Worm (Caenorhabditis elegans) whole organism, L4 larva: ENCODE measurements around the gene T23B12.11.
A peak's percentile ranks its signal among the peaks of the same experiment; 100 is the strongest.

Experiments used
- D1046.2 ChIP-seq: fragments of 200-800 bp; sonication (Bioruptor generic); IDR thresholded peaks from 2 replicates; pipeline ENCODE4 v1.3.6; 2022; ENCODE audit warnings: missing genetic modification characterization, missing compliant biosample characterization
- F26F4.8 ChIP-seq: fragments of 200-800 bp; sonication (Bioruptor generic); conservative IDR thresholded peaks from 2 replicates; pipeline ENCODE4 v1.3.6; 2022; ENCODE audit warnings: missing genetic modification characterization, missing compliant biosample characterization
- F37D6.2 ChIP-seq: sonication (generic microtip); optimal IDR thresholded peaks from 2 replicates; lab custom pipeline; 2016; ENCODE audit warnings: mild to moderate bottlenecking, missing genetic modification characterization, missing compliant biosample characterization
- R02D3.7 ChIP-seq: fragments of 150-350 bp; sonication (generic microtip); optimal IDR thresholded peaks from 3 replicates; lab custom pipeline; 2014; ENCODE audit warnings: missing biosample characterization, missing genetic modification characterization
- T20F7.1 ChIP-seq: fragments of 200-800 bp; sonication (Bioruptor generic); optimal IDR thresholded peaks from 2 replicates; lab custom pipeline; 2018; ENCODE audit warnings: mild to moderate bottlenecking, missing genetic modification characterization, missing compliant biosample characterization
- Y105C5A.15 ChIP-seq: fragments of 200-800 bp; sonication (Bioruptor generic); IDR thresholded peaks from 2 replicates; pipeline ENCODE4 v1.3.6; 2022; ENCODE audit warnings: missing genetic modification characterization, missing compliant biosample characterization
- ZK546.5 ChIP-seq, 2 experiments: sonication (generic microtip); optimal IDR thresholded peaks; 2 replicates each; lab custom pipeline; 2017; ENCODE audit warnings: missing biosample characterization in 2 of 2, missing genetic modification characterization in 2 of 2
- aha-1 ChIP-seq: fragments of 150-350 bp; peaks from one replicate; lab custom pipeline; 2014; ENCODE audit warnings: missing biosample characterization, missing genetic modification characterization
- arid-1 ChIP-seq: fragments of 200-800 bp; sonication (Bioruptor generic); conservative IDR thresholded peaks from 2 replicates; pipeline ENCODE4 v1.3.6; 2022; ENCODE audit warnings: missing genetic modification reagents, missing genetic modification characterization, missing compliant biosample characterization
- attf-4 ChIP-seq: sonication (generic microtip); optimal IDR thresholded peaks from 3 replicates; lab custom pipeline; 2017; ENCODE audit warnings: missing biosample characterization, missing genetic modification characterization
- ceh-28 ChIP-seq: fragments of 150-350 bp; optimal IDR thresholded peaks from 2 replicates; lab custom pipeline; 2014; ENCODE audit warnings: missing biosample characterization, missing genetic modification reagents, missing genetic modification characterization
- ceh-62 ChIP-seq: sonication (generic microtip); optimal IDR thresholded peaks from 2 replicates; lab custom pipeline; 2017; ENCODE audit warnings: missing biosample characterization, missing genetic modification characterization
- daf-19 ChIP-seq: fragments of 200-800 bp; sonication (Bioruptor generic); conservative IDR thresholded peaks from 2 replicates; pipeline ENCODE4 v1.3.6; 2022; ENCODE audit warnings: missing genetic modification characterization, missing compliant biosample characterization
- dmd-8 ChIP-seq: fragments of 200-800 bp; sonication (Bioruptor generic); IDR thresholded peaks from 2 replicates; pipeline ENCODE4 v1.3.6; 2022; ENCODE audit warnings: missing genetic modification characterization, missing compliant biosample characterization
- dpl-1 ChIP-seq: fragments of 150-350 bp; optimal IDR thresholded peaks from 2 replicates; lab custom pipeline; 2014; ENCODE audit warnings: missing biosample characterization, missing genetic modification reagents, missing genetic modification characterization
- egl-43 ChIP-seq: fragments of 200-800 bp; sonication (Bioruptor generic); IDR thresholded peaks from 2 replicates; pipeline ENCODE4 v1.3.6; 2022; ENCODE audit warnings: missing genetic modification reagents, missing genetic modification characterization, missing compliant biosample characterization
- gei-8 ChIP-seq: fragments of 200-800 bp; sonication (Bioruptor generic); optimal IDR thresholded peaks from 2 replicates; lab custom pipeline; 2018; ENCODE audit warnings: mild to moderate bottlenecking, missing genetic modification characterization, missing compliant biosample characterization
- hif-1 ChIP-seq, 2 experiments: sonication (generic microtip); optimal IDR thresholded peaks; 2 replicates each; lab custom pipeline; 2016 to 2017; ENCODE audit warnings: missing compliant biosample characterization in 2 of 2, missing genetic modification characterization in 2 of 2, missing genetic modification reagents in 2 of 2, missing genotype in 2 of 2, mild to moderate bottlenecking in 1 of 2
- hmg-1.1 ChIP-seq: fragments of 200-800 bp; sonication (Bioruptor generic); IDR thresholded peaks from 2 replicates; pipeline ENCODE4 v1.3.6; 2022; ENCODE audit warnings: missing genetic modification reagents, missing genetic modification characterization, missing compliant biosample characterization
- lim-7 ChIP-seq: fragments of 200-800 bp; sonication (Bioruptor generic); IDR thresholded peaks from 2 replicates; pipeline ENCODE4 v1.3.6; 2022; ENCODE audit warnings: missing genetic modification characterization, missing compliant biosample characterization
- lin-15B ChIP-seq: fragments of 150-350 bp; sonication (generic microtip); optimal IDR thresholded peaks from 3 replicates; lab custom pipeline; 2014; ENCODE audit warnings: missing biosample characterization, missing genetic modification characterization
- lin-29 ChIP-seq: fragments of 200-800 bp; sonication (Bioruptor generic); IDR thresholded peaks from 2 replicates; pipeline ENCODE4 v1.3.6; 2022; ENCODE audit warnings: missing genetic modification reagents, missing genetic modification characterization, missing compliant biosample characterization
- lin-38 ChIP-seq: fragments of 200-800 bp; sonication (Bioruptor generic); IDR thresholded peaks from 2 replicates; pipeline ENCODE4 v1.3.6; 2022; ENCODE audit warnings: missing genetic modification reagents, missing genetic modification characterization, missing compliant biosample characterization
- madf-5 ChIP-seq, 2 experiments: fragments of 200-800 bp; sonication (Bioruptor generic); IDR thresholded peaks; 2 replicates each; pipeline ENCODE4 v1.3.6; 2022; ENCODE audit warnings: missing compliant biosample characterization in 2 of 2, missing genetic modification characterization in 2 of 2
- mdt-29 ChIP-seq: fragments of 200-800 bp; sonication (Bioruptor generic); IDR thresholded peaks from 2 replicates; pipeline ENCODE4 v1.3.6; 2022; ENCODE audit warnings: missing genetic modification reagents, missing genetic modification characterization, missing compliant biosample characterization
- mes-2 ChIP-seq: sonication (generic microtip); optimal IDR thresholded peaks from 2 replicates; lab custom pipeline; 2016; ENCODE audit warnings: missing genotype, mild to moderate bottlenecking, missing genetic modification characterization, missing compliant biosample characterization; ENCODE audit not compliant: poor library complexity, severe bottlenecking
- nhr-102 ChIP-seq: sonication (generic microtip); optimal IDR thresholded peaks from 2 replicates; lab custom pipeline; 2016; ENCODE audit warnings: mild to moderate bottlenecking, missing genetic modification characterization, moderate library complexity, missing compliant biosample characterization
- nhr-11 ChIP-seq: fragments of 150-350 bp; optimal IDR thresholded peaks from 2 replicates; lab custom pipeline; 2014; ENCODE audit warnings: missing biosample characterization, missing genetic modification characterization
- nhr-41 ChIP-seq: fragments of 200-800 bp; sonication (Bioruptor generic); IDR thresholded peaks from 2 replicates; pipeline ENCODE4 v1.3.6; 2022; ENCODE audit warnings: missing genetic modification reagents, missing genetic modification characterization, missing compliant biosample characterization
- nhr-6 ChIP-seq: fragments of 150-350 bp; optimal IDR thresholded peaks from 2 replicates; lab custom pipeline; 2014; ENCODE audit warnings: missing biosample characterization, missing genetic modification characterization
- nhr-76 ChIP-seq: fragments of 150-350 bp; optimal IDR thresholded peaks from 2 replicates; lab custom pipeline; 2014; ENCODE audit warnings: missing biosample characterization, missing genetic modification characterization
- pha-4 ChIP-seq, 2 experiments: fragments of 150-350 bp in 1 of 2; fragments of 200-800 bp in 1 of 2; sonication (Bioruptor generic) in 1 of 2; IDR thresholded peaks in 1 of 2; optimal IDR thresholded peaks in 1 of 2; 2 replicates each; pipeline versions ENCODE4 v1.3.6 to Lab custom; 2014 to 2022; ENCODE audit warnings: missing genetic modification characterization in 2 of 2, missing genetic modification reagents in 2 of 2, missing biosample characterization in 1 of 2, missing compliant biosample characterization in 1 of 2
- snpc-1.2 ChIP-seq: fragments of 200-800 bp; sonication (Bioruptor generic); IDR thresholded peaks from 2 replicates; pipeline ENCODE4 v1.3.6; 2022; ENCODE audit warnings: missing genetic modification reagents, missing genetic modification characterization, missing compliant biosample characterization
- snpc-4 ChIP-seq: fragments of 150-350 bp; optimal IDR thresholded peaks from 2 replicates; lab custom pipeline; 2014; ENCODE audit warnings: missing biosample characterization, missing genetic modification characterization
- spr-1 ChIP-seq: sonication (generic microtip); optimal IDR thresholded peaks from 2 replicates; lab custom pipeline; 2016; ENCODE audit warnings: mild to moderate bottlenecking, missing genetic modification characterization, missing compliant biosample characterization
- unc-62 ChIP-seq, 3 experiments: fragments of 150-350 bp in 1 of 3; sonication (generic microtip); optimal IDR thresholded peaks in 2 of 3; peaks in 1 of 3; 1 replicate in 1 of 3; 2 replicates in 2 of 3; lab custom pipeline; 2014 to 2017; ENCODE audit warnings: missing biosample characterization in 3 of 3, missing genetic modification characterization in 3 of 3, missing genetic modification reagents in 3 of 3, missing genotype in 1 of 3
- vab-7 ChIP-seq: fragments of 200-800 bp; sonication (Bioruptor generic); IDR thresholded peaks from 2 replicates; pipeline ENCODE4 v1.3.6; 2022; ENCODE audit warnings: missing genetic modification reagents, missing genetic modification characterization, missing compliant biosample characterization
- zag-1 ChIP-seq: fragments of 150-350 bp; optimal IDR thresholded peaks from 2 replicates; lab custom pipeline; 2014; ENCODE audit warnings: missing biosample characterization, missing genetic modification characterization
- zfp-3 ChIP-seq: fragments of 200-800 bp; sonication (Bioruptor generic); conservative IDR thresholded peaks from 2 replicates; pipeline ENCODE4 v1.3.6; 2022; ENCODE audit warnings: missing genetic modification reagents, missing genetic modification characterization, missing compliant biosample characterization

Gene T23B12.11

DNA sequence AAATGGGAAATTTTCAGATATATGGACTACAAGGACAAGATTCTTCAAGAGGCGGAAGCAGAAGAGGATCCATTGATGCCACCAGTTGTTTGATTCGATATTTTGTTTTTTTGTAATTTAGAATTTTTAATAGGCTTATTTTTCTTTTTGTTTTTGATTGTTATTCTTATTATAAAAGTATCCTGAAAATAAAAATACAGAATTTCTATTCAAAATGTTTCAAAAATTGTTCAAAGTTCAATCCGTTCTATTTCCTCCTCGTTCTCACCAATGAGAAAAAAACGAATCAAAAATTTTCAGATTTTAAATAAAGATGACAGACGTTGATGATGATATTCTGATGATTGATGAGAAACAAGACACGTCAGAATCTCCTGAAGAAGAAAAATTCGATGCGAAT, 13.5 kb downstream of the T23B12.11 start, which contains the start of gene phf-30:
phf-30 (plus strand) TSS at position 301 of the 400 bp plus-strand sequence.
- TF ChIP-seq zfp-3 (GFP tag; lab: Robert Waterston, UW): no peak
- no peak for TF ChIP-seq T20F7.1
- no peak for TF ChIP-seq attf-4
- TF ChIP-seq lin-38 (GFP tag; lab: Robert Waterston, UW): no peak
- no peak for TF ChIP-seq nhr-11
- TF ChIP-seq F37D6.2 (tag; lab: Kevin White, UChicago): no peak

DNA sequence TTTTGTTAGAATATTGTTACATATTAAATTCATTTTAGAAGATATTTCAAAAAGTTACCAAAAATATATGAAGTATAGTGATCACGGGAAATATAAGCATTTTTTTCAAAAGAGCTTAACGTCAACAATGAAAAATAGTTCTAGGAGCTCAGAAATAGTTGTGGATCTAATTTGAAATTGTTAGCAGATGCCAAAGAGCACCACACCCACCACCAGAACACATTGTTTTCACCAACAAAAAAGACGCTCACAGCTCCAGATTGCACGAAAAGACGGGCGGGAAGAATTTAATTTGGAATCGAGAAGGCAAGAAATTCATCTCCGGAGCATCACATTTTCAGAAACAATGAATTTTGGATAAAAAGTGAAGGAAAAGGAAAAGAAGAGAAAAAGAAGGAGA, 15.7 kb downstream of the T23B12.11 start, which contains the start of gene gplb-1:
gplb-1 (minus strand) TSS at position 337 of the 400 bp plus-strand sequence.
- TF ChIP-seq spr-1 (tag; lab: Kevin White, UChicago) (no peak), dpl-1 (GFP tag; lab: Kevin White, UChicago) (no peak), aha-1 (peak; percentile 89), hif-1 (tag; optimal IDR thresholded peaks at IDR 0.05; lab: Kevin White, UChicago) (no peak), F37D6.2 (tag; lab: Kevin White, UChicago) (no peak)

DNA sequence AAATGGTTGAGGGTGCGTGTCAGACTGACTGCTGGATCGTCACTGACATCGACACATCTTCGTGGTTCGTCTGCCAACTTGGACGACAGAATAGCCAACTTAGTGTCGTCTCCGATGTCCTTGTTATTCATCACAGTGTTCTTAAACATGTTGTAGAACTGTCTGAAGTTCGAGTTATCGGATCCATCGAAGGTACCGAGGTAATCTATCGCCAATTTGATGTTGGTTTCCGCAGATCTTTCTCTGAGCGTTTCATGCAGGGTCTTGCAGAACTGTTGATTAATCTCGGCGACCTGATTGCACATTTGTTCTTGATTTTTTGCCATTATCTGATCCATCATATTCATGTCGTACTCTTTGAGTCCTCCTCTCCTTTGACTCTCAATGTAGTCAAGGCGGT, 26.1 kb downstream of the T23B12.11 start:
- TF ChIP-seq unc-62 (GFP tag; optimal IDR thresholded peaks at IDR 0.05 in 1 of 2; lab: Kevin White, UChicago) (peak in 1 of 2 experiments; percentile 92), unc-62 (tag; optimal IDR thresholded peaks at IDR 0.05; lab: Kevin White, UChicago) (no peak), snpc-4 (tag; lab: Kevin White, UChicago) (no peak)
- TF ChIP-seq, all 104 proteins: peak for 1

DNA sequence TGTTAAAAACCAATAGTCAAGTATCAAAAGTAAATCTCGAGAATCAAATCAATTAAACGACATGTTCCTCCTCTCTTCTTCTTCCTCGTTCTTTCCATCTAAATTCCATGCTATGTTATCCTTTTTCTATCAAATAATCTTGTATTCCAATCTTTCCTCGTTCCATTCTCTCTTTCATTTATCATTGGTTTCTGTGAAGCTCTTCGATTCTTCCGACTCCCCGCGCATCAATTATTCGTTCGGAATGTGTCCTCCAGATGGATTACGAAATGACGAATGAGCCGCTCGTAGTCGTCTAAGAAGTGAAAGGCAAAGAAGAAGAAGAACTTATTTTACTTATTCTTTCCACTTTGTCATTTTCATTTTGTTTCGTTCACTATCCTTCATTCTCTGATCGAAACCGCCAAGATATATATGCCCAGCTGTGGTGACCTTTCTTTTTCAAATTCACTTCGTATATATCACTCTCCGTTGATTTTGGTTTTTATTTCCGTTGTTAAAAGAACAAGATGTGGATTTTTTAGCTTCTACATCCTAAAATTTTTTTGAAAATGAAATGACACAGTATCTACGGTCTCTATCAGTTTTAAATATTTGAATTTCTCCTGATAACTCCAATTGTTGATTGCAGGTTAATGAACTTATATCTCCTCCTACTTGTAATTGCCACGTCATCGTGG, 39.2 kb downstream of the T23B12.11 start, which contains the start of gene pxn-1:
pxn-1 (plus strand) TSS at position 630 of the 680 bp plus-strand sequence.
- TF ChIP-seq unc-62 (GFP tag; optimal IDR thresholded peaks at IDR 0.05 in 1 of 2; lab: Kevin White, UChicago) (peak in 1 of 2 experiments; percentile 77), unc-62 (tag; optimal IDR thresholded peaks at IDR 0.05; lab: Kevin White, UChicago) (no peak), lin-15B (tag; lab: Kevin White, UChicago) (no peak)

DNA sequence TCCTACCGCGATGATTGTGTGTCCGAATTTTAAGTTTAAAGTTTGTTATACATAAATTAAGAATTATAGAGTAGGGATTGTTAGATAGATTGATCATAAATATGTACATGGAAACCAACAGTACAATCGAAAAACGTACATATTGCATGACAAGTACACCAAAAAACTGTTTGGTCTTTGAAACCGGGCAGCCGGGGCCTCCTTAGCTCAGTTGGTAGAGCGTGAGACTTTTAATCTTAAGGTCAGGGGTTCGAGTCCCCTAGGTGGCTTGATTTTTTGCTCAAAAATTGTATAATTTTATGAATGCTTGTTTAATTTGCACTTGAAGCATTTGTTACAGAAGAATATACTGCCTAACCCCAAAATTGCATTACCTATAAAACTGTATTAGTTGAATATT, 39.9 kb downstream of the T23B12.11 start:
- no peak for TF ChIP-seq gei-8 (GFP tag; lab: Kevin White, UChicago)
- peak; percentile 35; the same call in 1 of the 2 replicates for TF ChIP-seq snpc-1.2 (GFP tag; lab: Robert Waterston, UW)
- TF ChIP-seq nhr-6 (tag; lab: Kevin White, UChicago): no peak
- TF ChIP-seq D1046.2 (GFP tag; lab: Robert Waterston, UW): 0 out of 2 replicates have a peak, but pooled peaks have one; percentile 55
- 0 out of 2 replicates have a peak, but pooled peaks have one; percentile 58 for TF ChIP-seq dmd-8 (GFP tag; lab: Robert Waterston, UW)
- TF ChIP-seq ceh-62 (tag; lab: Kevin White, UChicago): no peak
- TF ChIP-seq ZK546.5 (tag; optimal IDR thresholded peaks at IDR 0.05; lab: Kevin White, UChicago): no peak
- TF ChIP-seq hmg-1.1 (GFP tag; lab: Robert Waterston, UW): no peak
- no peak for TF ChIP-seq Y105C5A.15
- no peak for TF ChIP-seq lin-29 (GFP tag; lab: Robert Waterston, UW)
- TF ChIP-seq arid-1: 0 out of 2 replicates have a peak, but pooled peaks have one; percentile 28
- TF ChIP-seq daf-19: 0 out of 2 replicates have a peak, but pooled peaks have one; percentile 57
- TF ChIP-seq nhr-76: no peak
- peak in 1 of 2 experiments; percentile 28; a peak in 1 of 4 replicates for TF ChIP-seq madf-5 (GFP tag; IDR thresholded peaks at IDR 0.05; lab: Robert Waterston, UW)
- TF ChIP-seq mdt-29 (GFP tag; lab: Robert Waterston, UW): peak; percentile 20; the same call in 1 of the 2 replicates
- TF ChIP-seq vab-7 (GFP tag; lab: Robert Waterston, UW): peak; percentile 64
- TF ChIP-seq mes-2: no peak
- TF ChIP-seq nhr-41 (GFP tag; lab: Robert Waterston, UW): 0 out of 2 replicates have a peak, but pooled peaks have one; percentile 45
- peak; percentile 63; the same call in 1 of the 2 replicates for TF ChIP-seq egl-43 (GFP tag; lab: Robert Waterston, UW)
- TF ChIP-seq zag-1 (tag; lab: Kevin White, UChicago): no peak
- peak; percentile 75 for TF ChIP-seq lim-7 (GFP tag; lab: Robert Waterston, UW)
- TF ChIP-seq lin-38 (GFP tag; lab: Robert Waterston, UW): peak; percentile 48
- TF ChIP-seq nhr-102 (tag; lab: Kevin White, UChicago): no peak
- TF ChIP-seq ceh-28 (tag; lab: Kevin White, UChicago): no peak
- peak; percentile 72; the same call in 1 of the 2 replicates for TF ChIP-seq F26F4.8 (GFP tag; lab: Robert Waterston, UW)
- no peak for TF ChIP-seq R02D3.7 (tag; lab: Kevin White, UChicago)
- no peak for TF ChIP-seq lin-15B (tag; lab: Kevin White, UChicago)
- TF ChIP-seq pha-4 (GFP tag; IDR thresholded peaks at IDR 0.05; lab: Robert Waterston, UW): peak; percentile 34; the same call in 1 of the 2 replicates
- no peak for TF ChIP-seq pha-4 (tag; optimal IDR thresholded peaks at IDR 0.05; lab: Kevin White, UChicago)
